Fruit fly (Drosophila melanogaster) whole organism, embryonic: ENCODE results near the gene Ostgamma.
A peak's percentile ranks its signal among the peaks of the same experiment; 100 is the strongest.

Source experiments
- Abd-B ChIP-seq: fragments of 200-800 bp; sonication (Bioruptor generic); optimal IDR thresholded peaks from 2 replicates; lab custom pipeline; 2018; ENCODE audit warnings: missing biosample characterization, mild to moderate bottlenecking, missing genetic modification characterization, moderate library complexity
- CG10565 ChIP-seq: fragments of 200-800 bp; sonication (Bioruptor generic); optimal IDR thresholded peaks from 3 replicates; lab custom pipeline; 2016; ENCODE audit warnings: missing biosample characterization, mild to moderate bottlenecking, missing genetic modification characterization
- CG12104 ChIP-seq: fragments of 200-800 bp; sonication (Bioruptor generic); optimal IDR thresholded peaks from 3 replicates; lab custom pipeline; 2016; ENCODE audit warnings: missing biosample characterization, missing genetic modification characterization
- CG14441 ChIP-seq: fragments of 200-800 bp; sonication (Bioruptor generic); IDR thresholded peaks from 2 replicates; pipeline ENCODE4 v1.3.6; 2022; ENCODE audit warnings: missing biosample characterization, missing genetic modification characterization
- CG15479 ChIP-seq: fragments of 200-800 bp; sonication (Bioruptor generic); optimal IDR thresholded peaks from 3 replicates; lab custom pipeline; 2019; ENCODE audit warnings: missing biosample characterization, mild to moderate bottlenecking, missing genetic modification characterization, moderate library complexity
- CG15601 ChIP-seq: fragments of 200-800 bp; sonication (Bioruptor generic); optimal IDR thresholded peaks from 3 replicates; lab custom pipeline; 2019; ENCODE audit warnings: missing biosample characterization, mild to moderate bottlenecking, missing genetic modification characterization, moderate library complexity
- CG15696 ChIP-seq: fragments of 200-800 bp; sonication (Bioruptor generic); optimal IDR thresholded peaks from 2 replicates; lab custom pipeline; 2019; ENCODE audit warnings: missing biosample characterization, mild to moderate bottlenecking, missing genetic modification characterization, moderate library complexity
- CG2120 ChIP-seq: fragments of 200-800 bp; sonication (Bioruptor generic); optimal IDR thresholded peaks from 3 replicates; lab custom pipeline; 2016; ENCODE audit warnings: missing biosample characterization, missing genetic modification characterization
- CG2129 ChIP-seq: fragments of 200-800 bp; sonication (Bioruptor generic); IDR thresholded peaks from 2 replicates; pipeline ENCODE4 v1.3.6; 2022; ENCODE audit warnings: missing biosample characterization, missing genetic modification characterization; ENCODE audit not compliant: partially characterized antibody
- CG2712 ChIP-seq: fragments of 200-800 bp; optimal IDR thresholded peaks from 3 replicates; lab custom pipeline; 2019; ENCODE audit warnings: missing biosample characterization, mild to moderate bottlenecking, missing genetic modification characterization, moderate library complexity
- CG2889 ChIP-seq: fragments of 200-800 bp; sonication (Bioruptor generic); IDR thresholded peaks from 3 replicates; pipeline ENCODE4 v1.3.6; 2022; ENCODE audit warnings: missing biosample characterization, missing genetic modification characterization
- CG3163 ChIP-seq: fragments of 200-800 bp; sonication (Bioruptor generic); optimal IDR thresholded peaks from 3 replicates; lab custom pipeline; 2016; ENCODE audit warnings: missing biosample characterization, missing genetic modification characterization
- CG4360 ChIP-seq: fragments of 200-800 bp; sonication (Bioruptor generic); IDR thresholded peaks from 2 replicates; pipeline ENCODE4 v1.3.6; 2022; ENCODE audit warnings: missing biosample characterization, missing genetic modification characterization
- CG43689 ChIP-seq: fragments of 200-800 bp; sonication (Bioruptor generic); IDR thresholded peaks from 2 replicates; pipeline ENCODE4 v1.3.6; 2022; ENCODE audit warnings: missing biosample characterization, missing genetic modification characterization
- CG6854 ChIP-seq: fragments of 200-800 bp; sonication (Bioruptor generic); optimal IDR thresholded peaks from 3 replicates; lab custom pipeline; 2017; ENCODE audit warnings: missing biosample characterization, mild to moderate bottlenecking, missing genetic modification characterization
- CG8089 ChIP-seq: fragments of 200-800 bp; sonication (Bioruptor generic); optimal IDR thresholded peaks from 3 replicates; lab custom pipeline; 2016; ENCODE audit warnings: missing biosample characterization, missing genetic modification characterization
- CG8290 ChIP-seq, 3 experiments: fragments of 200-800 bp; sonication (Bioruptor generic); optimal IDR thresholded peaks; 2 replicates each; lab custom pipeline; 2016 to 2019; ENCODE audit warnings: missing biosample characterization in 3 of 3, missing genetic modification characterization in 3 of 3, mild to moderate bottlenecking in 2 of 3, moderate library complexity in 1 of 3
- CG9437 ChIP-seq: fragments of 200-800 bp; sonication (Bioruptor generic); optimal IDR thresholded peaks from 2 replicates; lab custom pipeline; 2018; ENCODE audit warnings: missing biosample characterization, mild to moderate bottlenecking, missing genetic modification characterization
- CTCF ChIP-seq: fragments of 200-800 bp; sonication (Bioruptor generic); optimal IDR thresholded peaks from 2 replicates; lab custom pipeline; 2017; ENCODE audit warnings: missing biosample characterization, mild to moderate bottlenecking, missing genetic modification characterization, moderate library complexity
- Dref ChIP-seq: fragments of 200-800 bp; sonication (Bioruptor generic); IDR thresholded peaks from 2 replicates; pipeline ENCODE4 v1.3.6; 2022; ENCODE audit warnings: missing biosample characterization, missing genetic modification characterization
- Ets97D ChIP-seq: fragments of 200-800 bp; sonication (Bioruptor generic); optimal IDR thresholded peaks from 3 replicates; lab custom pipeline; 2016; ENCODE audit warnings: missing biosample characterization, missing genetic modification characterization
- Hr51 ChIP-seq, 2 experiments: fragments of 200-800 bp; sonication (Bioruptor generic); optimal IDR thresholded peaks; 2 replicates in 1 of 2; 3 replicates in 1 of 2; lab custom pipeline; 2016 to 2018; ENCODE audit warnings: missing biosample characterization in 2 of 2, missing genetic modification characterization in 2 of 2, mild to moderate bottlenecking in 1 of 2, moderate library complexity in 1 of 2
- MBD-R2 ChIP-seq: fragments of 200-800 bp; sonication (Bioruptor generic); IDR thresholded peaks from 2 replicates; pipeline ENCODE4 v1.3.6; 2022; ENCODE audit warnings: missing biosample characterization, missing genetic modification characterization
- Meics ChIP-seq: fragments of 200-800 bp; sonication (Bioruptor generic); optimal IDR thresholded peaks from 2 replicates; lab custom pipeline; 2017; ENCODE audit warnings: missing biosample characterization, mild to moderate bottlenecking, missing genetic modification characterization
- Nf-YB ChIP-seq: fragments of 200-800 bp; sonication (Bioruptor generic); optimal IDR thresholded peaks from 3 replicates; lab custom pipeline; 2019; ENCODE audit warnings: missing biosample characterization, mild to moderate bottlenecking, missing genetic modification characterization, moderate library complexity
- Nf-YC ChIP-seq: fragments of 200-800 bp; optimal IDR thresholded peaks from 3 replicates; lab custom pipeline; 2019; ENCODE audit warnings: missing biosample characterization, mild to moderate bottlenecking, missing genetic modification characterization, moderate library complexity
- Optix ChIP-seq: fragments of 200-800 bp; sonication (Bioruptor generic); IDR thresholded peaks from 3 replicates; pipeline ENCODE4 v1.3.6; 2022; ENCODE audit warnings: missing biosample characterization, missing genetic modification characterization
- PHDP ChIP-seq: fragments of 200-800 bp; sonication (Bioruptor generic); optimal IDR thresholded peaks from 3 replicates; lab custom pipeline; 2018; ENCODE audit warnings: missing biosample characterization, mild to moderate bottlenecking, missing genetic modification characterization, moderate library complexity
- Sry-β ChIP-seq: fragments of 200-800 bp; sonication (Bioruptor generic); optimal IDR thresholded peaks from 2 replicates; lab custom pipeline; 2018; ENCODE audit warnings: missing biosample characterization, mild to moderate bottlenecking, missing genetic modification characterization, moderate library complexity
- Ssrp ChIP-seq: fragments of 200-800 bp; sonication (Bioruptor generic); optimal IDR thresholded peaks from 2 replicates; lab custom pipeline; 2018; ENCODE audit warnings: missing biosample characterization, mild to moderate bottlenecking, missing genetic modification characterization, moderate library complexity
- Vsx1 ChIP-seq: fragments of 200-800 bp; sonication (Bioruptor generic); optimal IDR thresholded peaks from 2 replicates; lab custom pipeline; 2017; ENCODE audit warnings: missing biosample characterization, mild to moderate bottlenecking, missing genetic modification characterization, missing genetic modification reagents
- ab ChIP-seq: fragments of 200-800 bp; sonication (Bioruptor generic); optimal IDR thresholded peaks from 2 replicates; lab custom pipeline; 2016; ENCODE audit warnings: missing biosample characterization, missing genetic modification characterization
- al ChIP-seq: fragments of 200-800 bp; sonication (Bioruptor generic); IDR thresholded peaks from 2 replicates; pipeline ENCODE4 v1.3.6; 2022; ENCODE audit warnings: missing biosample characterization, missing genetic modification characterization
- ap ChIP-seq: fragments of 200-800 bp; sonication (Bioruptor generic); IDR thresholded peaks from 2 replicates; pipeline ENCODE4 v1.3.6; 2022; ENCODE audit warnings: missing biosample characterization, missing genetic modification characterization
- ara ChIP-seq: fragments of 200-800 bp; sonication (Bioruptor generic); IDR thresholded peaks from 2 replicates; pipeline ENCODE4 v1.3.6; 2022; ENCODE audit warnings: missing biosample characterization, missing genetic modification characterization
- btn ChIP-seq: fragments of 200-800 bp; sonication (Bioruptor generic); optimal IDR thresholded peaks from 2 replicates; lab custom pipeline; 2016; ENCODE audit warnings: missing biosample characterization, missing genetic modification characterization
- cad ChIP-seq: fragments of >200 bp; optimal IDR thresholded peaks from 2 replicates; lab custom pipeline; 2017; ENCODE audit warnings: missing biosample characterization, missing genetic modification characterization
- cas ChIP-seq: fragments of 200-800 bp; sonication (Bioruptor generic); IDR thresholded peaks from 2 replicates; pipeline ENCODE4 v1.3.6; 2022; ENCODE audit warnings: missing biosample characterization, missing genetic modification characterization
- croc ChIP-seq: fragments of 200-800 bp; sonication (Bioruptor generic); conservative IDR thresholded peaks from 3 replicates; pipeline ENCODE4 v1.3.6; 2022; ENCODE audit warnings: missing biosample characterization, missing genetic modification characterization
- dysf ChIP-seq: fragments of 200-800 bp; sonication (Bioruptor generic); IDR thresholded peaks from 3 replicates; pipeline ENCODE4 v1.3.6; 2022; ENCODE audit warnings: missing biosample characterization, missing genetic modification characterization
- ems ChIP-seq: fragments of 200-800 bp; sonication (Bioruptor generic); optimal IDR thresholded peaks from 3 replicates; lab custom pipeline; 2016; ENCODE audit warnings: missing biosample characterization, missing genetic modification characterization
- exex ChIP-seq: fragments of 200-800 bp; sonication (Bioruptor generic); optimal IDR thresholded peaks from 4 replicates; lab custom pipeline; 2018; ENCODE audit warnings: missing biosample characterization, mild to moderate bottlenecking, missing genetic modification characterization, moderate library complexity
- ftz-f1 ChIP-seq: fragments of 200-800 bp; sonication (Bioruptor generic); optimal IDR thresholded peaks from 2 replicates; lab custom pipeline; 2016; ENCODE audit warnings: missing biosample characterization, missing genetic modification characterization
- fu2 ChIP-seq: fragments of 200-800 bp; sonication (Bioruptor generic); optimal IDR thresholded peaks from 2 replicates; lab custom pipeline; 2016; ENCODE audit warnings: missing biosample characterization, missing genetic modification characterization
- hb ChIP-seq: fragments of 200-800 bp; sonication (Bioruptor generic); IDR thresholded peaks from 3 replicates; pipeline ENCODE4 v1.3.6; 2022; ENCODE audit warnings: missing biosample characterization, missing genetic modification characterization; ENCODE audit not compliant: partially characterized antibody
- hth ChIP-seq: fragments of >200 bp; optimal IDR thresholded peaks from 2 replicates; lab custom pipeline; 2017; ENCODE audit warnings: inconsistent platforms
- onecut ChIP-seq: fragments of 200-800 bp; sonication (Bioruptor generic); IDR thresholded peaks from 2 replicates; pipeline ENCODE4 v1.3.6; 2022; ENCODE audit warnings: missing biosample characterization, missing genetic modification characterization
- sug ChIP-seq: fragments of 200-800 bp; optimal IDR thresholded peaks from 2 replicates; lab custom pipeline; 2019; ENCODE audit warnings: missing biosample characterization, mild to moderate bottlenecking, missing genetic modification characterization, moderate library complexity
- tio ChIP-seq: fragments of 200-800 bp; sonication (Bioruptor generic); optimal IDR thresholded peaks from 2 replicates; lab custom pipeline; 2017; ENCODE audit warnings: missing biosample characterization, missing genetic modification characterization, inconsistent platforms
- vfl ChIP-seq: fragments of 200-800 bp; sonication (Bioruptor generic); optimal IDR thresholded peaks from 2 replicates; lab custom pipeline; 2016; ENCODE audit warnings: missing biosample characterization, missing genetic modification characterization

Ostgamma gene

DNA sequence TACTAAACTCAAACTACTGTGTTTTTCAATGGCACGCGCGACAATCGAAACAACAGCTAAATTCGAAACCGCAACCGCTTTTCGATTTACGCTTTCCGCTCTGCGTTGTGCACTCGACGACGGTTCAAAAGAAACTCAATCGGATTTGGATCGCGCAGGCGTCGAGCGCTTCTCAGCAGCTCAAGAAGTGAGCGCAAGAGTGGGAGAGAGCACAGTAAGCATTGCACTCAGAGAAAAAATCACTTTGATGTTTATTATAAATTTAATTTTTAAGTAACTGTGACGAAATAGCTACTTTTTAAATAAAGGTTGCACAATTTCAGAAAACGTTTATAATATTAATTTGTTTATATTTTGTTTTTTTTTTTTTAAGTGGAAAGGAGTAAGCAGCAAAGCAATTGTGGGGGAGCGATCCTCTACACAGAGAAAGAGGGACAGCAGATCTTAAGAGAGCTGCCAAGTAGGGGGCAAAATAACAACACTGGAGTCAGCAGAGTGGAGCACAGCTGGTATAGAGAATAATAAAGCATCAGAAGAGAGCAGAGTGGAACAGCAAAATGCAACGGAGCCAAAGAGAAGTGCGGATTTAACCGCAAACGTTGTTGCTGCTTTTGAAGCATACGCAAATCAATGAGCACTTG, 30.3 kb downstream of the Ostgamma start (continued):
- TF ChIP-seq CG2712 (peak; percentile 98), vfl (GFP tag; lab: Kevin White, UChicago) (peak; percentile 92), Ets97D (GFP tag; lab: Kevin White, UChicago) (peak; percentile 83), sug (peak; percentile 81), ems (GFP tag; lab: Kevin White, UChicago) (peak; percentile 96), fu2 (peak; percentile 72), tio (GFP tag; lab: Kevin White, UChicago) (peak; percentile 96), al (GFP tag; lab: Robert Waterston, UW) (peak; percentile 94), CG9437 (GFP tag; lab: Kevin White, UChicago) (peak; percentile 93), hth (lab: Kevin White, UChicago) (no peak), CG14441 (peak; percentile 98), CG6854 (GFP tag; lab: Kevin White, UChicago) (peak; percentile 93), Dref (no peak), CG10565 (GFP tag; lab: Kevin White, UChicago) (peak; percentile 91), dysf (GFP tag; lab: Robert Waterston, UW) (peak; percentile 99), croc (peak; percentile 99), Nf-YB (GFP tag; lab: Kevin White, UChicago) (peak; percentile 89), cas (peak; percentile 93), CG8290 (GFP tag; optimal IDR thresholded peaks at IDR 0.05; lab: Kevin White, UChicago) (peak; percentile 99), CG8290 (tag; optimal IDR thresholded peaks at IDR 0.05; lab: Kevin White, UChicago) (peak; percentile 40 to 92), ftz-f1 (GFP tag; lab: Kevin White, UChicago) (peak; percentile 73), ab (GFP tag; lab: Kevin White, UChicago) (no peak), CG15479 (GFP tag; lab: Kevin White, UChicago) (peak; percentile 79), cad (no peak), CG3163 (peak; percentile 91), CG12104 (peak; percentile 98), CG15601 (tag; lab: Kevin White, UChicago) (peak; percentile 98), Nf-YC (tag; lab: Kevin White, UChicago) (peak; percentile 73), Abd-B (peak; percentile 93), hb (GFP tag; lab: Robert Waterston, UW) (no peak), Optix (GFP tag; lab: Robert Waterston, UW) (peak; percentile 96), CG2120 (GFP tag; lab: Kevin White, UChicago) (peak; percentile 93), exex (tag; lab: Kevin White, UChicago) (peak; percentile 77), onecut (GFP tag; lab: Robert Waterston, UW) (peak; percentile 96), CG4360 (peak; percentile 92), ap (GFP tag; lab: Robert Waterston, UW) (peak; percentile 99), CG15696 (tag; lab: Kevin White, UChicago) (peak; percentile 98), CG8089 (GFP tag; lab: Kevin White, UChicago) (peak; percentile 91), CG43689 (peak; percentile 98), Hr51 (GFP tag; optimal IDR thresholded peaks at IDR 0.05; lab: Kevin White, UChicago) (peak; percentile 96 to 99), Ssrp (tag; lab: Kevin White, UChicago) (peak; percentile 98), CTCF (GFP tag; lab: Kevin White, UChicago) (peak; percentile 67), MBD-R2 (GFP tag; lab: Robert Waterston, UW) (peak; percentile 90), PHDP (peak; percentile 98), ara (GFP tag; lab: Robert Waterston, UW) (peak; percentile 99), Sry-β (peak; percentile 75), Vsx1 (GFP tag; lab: Kevin White, UChicago) (peak; percentile 95), Meics (peak; percentile 96), CG2889 (GFP tag; lab: Robert Waterston, UW) (peak; percentile 98), CG2129 (no peak), btn (peak; percentile 86)
